Worm (Caenorhabditis elegans) whole organism, L4 larva: ENCODE measurements around the gene F53F8.4.

ENCODE experiments used
- F26F4.8 ChIP-seq: fragments of 200-800 bp; sonication (Bioruptor generic); conservative IDR thresholded peaks from 2 replicates; pipeline ENCODE4 v1.3.6; 2022; ENCODE audit warnings: missing genetic modification characterization, missing compliant biosample characterization
- F49E8.2 ChIP-seq: sonication (generic microtip); optimal IDR thresholded peaks from 2 replicates; lab custom pipeline; 2016; ENCODE audit warnings: missing compliant biosample characterization, mild to moderate bottlenecking, missing genetic modification characterization, borderline replicate concordance
- T20F7.1 ChIP-seq: fragments of 200-800 bp; sonication (Bioruptor generic); optimal IDR thresholded peaks from 2 replicates; lab custom pipeline; 2018; ENCODE audit warnings: mild to moderate bottlenecking, missing genetic modification characterization, missing compliant biosample characterization
- Y105C5A.15 ChIP-seq: fragments of 200-800 bp; sonication (Bioruptor generic); IDR thresholded peaks from 2 replicates; pipeline ENCODE4 v1.3.6; 2022; ENCODE audit warnings: missing genetic modification characterization, missing compliant biosample characterization
- Y48G9A.11 ChIP-seq: fragments of 200-800 bp; sonication (Bioruptor generic); IDR thresholded peaks from 2 replicates; pipeline ENCODE4 v1.3.6; 2022; ENCODE audit warnings: missing genetic modification reagents, missing genetic modification characterization, missing compliant biosample characterization
- ZK546.5 ChIP-seq, 2 experiments: sonication (generic microtip); optimal IDR thresholded peaks; 2 replicates each; lab custom pipeline; 2017; ENCODE audit warnings: missing biosample characterization in 2 of 2, missing genetic modification characterization in 2 of 2
- aha-1 ChIP-seq: fragments of 150-350 bp; peaks from one replicate; lab custom pipeline; 2014; ENCODE audit warnings: missing biosample characterization, missing genetic modification characterization
- ama-1 ChIP-seq: fragments of 150-350 bp; optimal IDR thresholded peaks from 2 replicates; lab custom pipeline; 2014; ENCODE audit warnings: inconsistent platforms, mixed read lengths
- ceh-20 ChIP-seq: fragments of 200-800 bp; sonication (Bioruptor generic); IDR thresholded peaks from 2 replicates; pipeline ENCODE4 v1.3.6; 2022; ENCODE audit warnings: missing genetic modification reagents, missing genetic modification characterization, missing compliant biosample characterization
- ceh-44 ChIP-seq: fragments of 200-800 bp; sonication (Bioruptor generic); IDR thresholded peaks from 2 replicates; pipeline ENCODE4 v1.3.6; 2022; ENCODE audit warnings: missing genetic modification reagents, missing genetic modification characterization, missing compliant biosample characterization
- ces-1 ChIP-seq: fragments of 150-350 bp; sonication (generic microtip); optimal IDR thresholded peaks from 4 replicates; lab custom pipeline; 2014; ENCODE audit warnings: missing biosample characterization, missing genetic modification reagents, missing genetic modification characterization
- dpl-1 ChIP-seq: fragments of 150-350 bp; optimal IDR thresholded peaks from 2 replicates; lab custom pipeline; 2014; ENCODE audit warnings: missing biosample characterization, missing genetic modification reagents, missing genetic modification characterization
- duxl-1 ChIP-seq: sonication (generic microtip); optimal IDR thresholded peaks from 2 replicates; lab custom pipeline; 2016; ENCODE audit warnings: mild to moderate bottlenecking, missing genetic modification characterization, moderate library complexity, missing compliant biosample characterization; ENCODE audit not compliant: poor library complexity
- dve-1 ChIP-seq: sonication (generic microtip); optimal IDR thresholded peaks from 2 replicates; lab custom pipeline; 2017; ENCODE audit warnings: antibody characterized with exemption, mild to moderate bottlenecking, missing genetic modification characterization, missing compliant biosample characterization; ENCODE audit not compliant: insufficient read depth
- hif-1 ChIP-seq, 2 experiments: sonication (generic microtip); optimal IDR thresholded peaks; 2 replicates each; lab custom pipeline; 2016 to 2017; ENCODE audit warnings: missing compliant biosample characterization in 2 of 2, missing genetic modification characterization in 2 of 2, missing genetic modification reagents in 2 of 2, missing genotype in 2 of 2, mild to moderate bottlenecking in 1 of 2
- hlh-11 ChIP-seq: fragments of 200-800 bp; sonication (Bioruptor generic); optimal IDR thresholded peaks from 2 replicates; lab custom pipeline; 2018; ENCODE audit warnings: mild to moderate bottlenecking, missing genetic modification characterization, missing compliant biosample characterization
- hlh-30 ChIP-seq: sonication (generic microtip); optimal IDR thresholded peaks from 2 replicates; lab custom pipeline; 2017; ENCODE audit warnings: antibody characterized with exemption, mild to moderate bottlenecking, missing genetic modification characterization, missing compliant biosample characterization; ENCODE audit not compliant: insufficient read depth
- hmg-1.1 ChIP-seq: fragments of 200-800 bp; sonication (Bioruptor generic); IDR thresholded peaks from 2 replicates; pipeline ENCODE4 v1.3.6; 2022; ENCODE audit warnings: missing genetic modification reagents, missing genetic modification characterization, missing compliant biosample characterization
- lin-13 ChIP-seq: fragments of 150-350 bp; optimal IDR thresholded peaks from 2 replicates; lab custom pipeline; 2014; ENCODE audit warnings: missing biosample characterization, missing genetic modification reagents, missing genetic modification characterization
- lin-38 ChIP-seq: fragments of 200-800 bp; sonication (Bioruptor generic); IDR thresholded peaks from 2 replicates; pipeline ENCODE4 v1.3.6; 2022; ENCODE audit warnings: missing genetic modification reagents, missing genetic modification characterization, missing compliant biosample characterization
- lin-39 ChIP-seq: fragments of 150-350 bp; optimal IDR thresholded peaks from 2 replicates; lab custom pipeline; 2014; ENCODE audit warnings: missing biosample characterization, missing genetic modification reagents, missing genetic modification characterization
- lsy-2 ChIP-seq, 2 experiments: fragments of 150-350 bp in 1 of 2; sonication (generic microtip) in 1 of 2; optimal IDR thresholded peaks; 2 replicates each; lab custom pipeline; 2014 to 2017; ENCODE audit warnings: missing biosample characterization in 2 of 2, missing genetic modification characterization in 2 of 2
- madf-9 ChIP-seq: fragments of 200-800 bp; sonication (Bioruptor generic); conservative IDR thresholded peaks from 2 replicates; pipeline ENCODE4 v1.3.6; 2022; ENCODE audit warnings: missing genetic modification reagents, missing genetic modification characterization, missing compliant biosample characterization
- mdl-1 ChIP-seq, 2 experiments: fragments of 150-350 bp in 1 of 2; sonication (generic microtip) in 1 of 2; optimal IDR thresholded peaks; 2 replicates each; lab custom pipeline; 2014 to 2017; ENCODE audit warnings: missing biosample characterization in 2 of 2, missing genetic modification characterization in 2 of 2
- mep-1 ChIP-seq: fragments of 150-350 bp; sonication (generic microtip); optimal IDR thresholded peaks from 3 replicates; lab custom pipeline; 2014; ENCODE audit warnings: missing biosample characterization, missing genetic modification characterization
- mes-2 ChIP-seq: sonication (generic microtip); optimal IDR thresholded peaks from 2 replicates; lab custom pipeline; 2016; ENCODE audit warnings: missing genotype, mild to moderate bottlenecking, missing genetic modification characterization, missing compliant biosample characterization; ENCODE audit not compliant: poor library complexity, severe bottlenecking
- mxl-2 ChIP-seq: fragments of 200-800 bp; sonication (Bioruptor generic); conservative IDR thresholded peaks from 2 replicates; pipeline ENCODE4 v1.3.6; 2022; ENCODE audit warnings: missing genetic modification reagents, missing genetic modification characterization, missing compliant biosample characterization
- nhr-48 ChIP-seq: sonication (generic microtip); optimal IDR thresholded peaks from 2 replicates; lab custom pipeline; 2016; ENCODE audit warnings: mild to moderate bottlenecking, missing genetic modification characterization, missing compliant biosample characterization
- nhr-6 ChIP-seq: fragments of 150-350 bp; optimal IDR thresholded peaks from 2 replicates; lab custom pipeline; 2014; ENCODE audit warnings: missing biosample characterization, missing genetic modification characterization
- sdz-12 ChIP-seq: fragments of 200-800 bp; sonication (Bioruptor generic); optimal IDR thresholded peaks from 2 replicates; lab custom pipeline; 2018; ENCODE audit warnings: mild to moderate bottlenecking, missing genetic modification characterization, missing compliant biosample characterization
- set-16 ChIP-seq: fragments of 200-800 bp; sonication (Bioruptor generic); IDR thresholded peaks from 2 replicates; pipeline ENCODE4 v1.3.6; 2022; ENCODE audit warnings: missing genetic modification reagents, missing genetic modification characterization, missing compliant biosample characterization
- spr-1 ChIP-seq: sonication (generic microtip); optimal IDR thresholded peaks from 2 replicates; lab custom pipeline; 2016; ENCODE audit warnings: mild to moderate bottlenecking, missing genetic modification characterization, missing compliant biosample characterization

Gene F53F8.4

DNA sequence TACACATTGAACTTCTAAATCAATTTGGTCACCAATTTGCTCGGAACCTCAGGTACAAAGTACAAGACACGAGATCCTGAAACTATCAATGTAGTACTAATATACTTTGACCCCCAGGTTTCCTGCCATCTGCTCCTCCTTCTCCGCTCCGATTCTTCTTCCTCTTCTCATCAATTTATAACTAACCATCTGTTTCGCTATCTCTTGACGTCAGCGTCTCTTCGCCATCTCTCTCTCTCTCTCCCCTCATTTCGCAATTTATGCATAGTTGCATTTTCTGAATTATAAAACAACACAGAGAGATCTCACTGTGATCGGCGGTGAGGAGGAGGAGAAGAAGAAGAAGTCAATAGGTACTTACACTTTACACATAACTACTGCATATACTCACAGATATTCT, 20.2 kb upstream of the F53F8.4 start (continued):
- TF ChIP-seq mxl-2 (GFP tag; lab: Robert Waterston, UW), result no peak
- no peak for TF ChIP-seq nhr-48 (tag; lab: Kevin White, UChicago)

DNA sequence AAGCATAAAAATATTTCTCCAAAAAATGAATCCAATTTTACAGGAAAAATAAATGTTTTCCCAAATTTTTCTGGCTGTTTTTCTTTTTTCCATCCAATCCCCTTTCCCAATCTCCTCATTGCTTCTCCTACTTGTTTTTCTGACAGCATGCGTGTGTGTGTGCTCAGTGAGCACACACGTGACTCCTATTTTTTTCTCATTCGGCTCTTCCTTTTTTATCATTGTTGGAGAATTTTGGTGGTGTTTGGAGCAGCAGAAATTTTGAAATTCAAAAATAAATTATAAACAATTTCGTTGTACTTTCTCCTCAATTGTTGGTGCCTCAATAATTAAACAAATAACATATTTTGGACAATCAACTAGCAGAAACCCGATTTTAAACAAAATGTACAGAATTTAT, 19.2 kb upstream of the F53F8.4 start:
- peak in 1 of 2 experiments; percentile 61 for TF ChIP-seq mdl-1 (tag; optimal IDR thresholded peaks at IDR 0.05; lab: Kevin White, UChicago)
- TF ChIP-seq madf-9 (GFP tag; lab: Robert Waterston, UW), result no peak
- no peak for TF ChIP-seq ZK546.5 (tag; optimal IDR thresholded peaks at IDR 0.05; lab: Kevin White, UChicago)
- TF ChIP-seq hlh-30 (tag; lab: Kevin White, UChicago), result peak; percentile 71
- TF ChIP-seq aha-1 (tag; lab: Kevin White, UChicago), result peak; percentile 81
- TF ChIP-seq sdz-12 (GFP tag; lab: Kevin White, UChicago), result no peak
- peak; percentile 22 for TF ChIP-seq dve-1 (tag; lab: Kevin White, UChicago)

DNA sequence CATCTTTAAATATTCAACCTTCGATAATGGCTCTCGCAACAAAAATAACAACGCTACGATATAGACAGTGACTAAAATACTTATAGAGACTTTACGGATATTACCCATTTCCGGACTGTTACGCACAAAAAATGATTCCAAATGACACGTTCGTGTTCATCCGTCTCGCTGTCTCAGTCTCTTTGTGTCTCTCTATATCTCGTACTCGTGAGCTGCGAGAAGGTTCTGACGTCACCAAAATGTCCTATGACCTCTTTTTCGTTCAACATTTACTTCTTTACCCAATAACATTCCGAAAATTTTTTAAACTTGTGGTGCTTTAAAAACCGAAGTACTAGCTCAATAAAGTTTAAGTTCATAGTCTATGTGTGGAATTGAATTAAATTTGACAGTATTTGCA, 18.7 kb upstream of the F53F8.4 start:
- no peak for TF ChIP-seq ceh-20 (GFP tag; lab: Robert Waterston, UW)
- TF ChIP-seq aha-1 (tag; lab: Kevin White, UChicago), result peak; percentile 99
- peak in 1 of 2 experiments; percentile 32 for TF ChIP-seq lsy-2 (tag; optimal IDR thresholded peaks at IDR 0.05; lab: Kevin White, UChicago)
- no peak for TF ChIP-seq lin-39
- no peak for TF ChIP-seq nhr-48 (tag; lab: Kevin White, UChicago)
- peak; percentile 79 for TF ChIP-seq hlh-30 (tag; lab: Kevin White, UChicago)
- no peak for TF ChIP-seq ama-1 (lab: Kevin White, UChicago)
- TF ChIP-seq hlh-11 (tag; lab: Kevin White, UChicago), result peak; percentile 34
- TF ChIP-seq hmg-1.1 (GFP tag; lab: Robert Waterston, UW), result peak; percentile 23; the same call in 1 of the 2 replicates
- peak in 1 of 2 experiments; percentile 95 for TF ChIP-seq hif-1 (tag; optimal IDR thresholded peaks at IDR 0.05; lab: Kevin White, UChicago)

DNA sequence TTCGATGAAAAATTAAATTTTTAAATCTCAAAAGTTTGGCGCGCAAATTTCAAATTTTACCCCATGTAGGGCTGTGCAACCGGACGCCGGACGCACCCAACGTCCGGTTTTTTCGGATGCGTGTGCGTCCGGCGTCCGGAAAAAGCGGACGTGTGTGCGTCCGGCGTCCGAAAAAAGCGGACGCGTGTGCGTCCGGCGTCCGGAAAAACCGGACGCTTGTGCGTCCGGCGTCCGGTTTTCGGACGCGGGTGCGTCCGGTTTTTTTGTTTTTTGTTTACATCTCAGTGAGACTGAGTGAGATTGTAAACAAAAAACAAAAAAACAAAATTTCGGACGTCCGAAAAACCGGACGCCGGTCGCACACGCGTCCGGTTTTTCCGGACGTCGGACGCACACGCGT, 13.6 kb upstream of the F53F8.4 start:
- TF ChIP-seq Y105C5A.15 (GFP tag; lab: Robert Waterston, UW) (peak; percentile 58; the same call in 1 of the 2 replicates), F26F4.8 (0 out of 2 replicates have a peak, but pooled peaks have one; percentile 63), madf-9 (GFP tag; lab: Robert Waterston, UW) (0 out of 2 replicates have a peak, but pooled peaks have one; percentile 45), lin-38 (GFP tag; lab: Robert Waterston, UW) (peak; percentile 28; the same call in 1 of the 2 replicates), ceh-44 (GFP tag; lab: Robert Waterston, UW) (0 out of 2 replicates have a peak, but pooled peaks have one; percentile 29), set-16 (peak; percentile 84)

DNA sequence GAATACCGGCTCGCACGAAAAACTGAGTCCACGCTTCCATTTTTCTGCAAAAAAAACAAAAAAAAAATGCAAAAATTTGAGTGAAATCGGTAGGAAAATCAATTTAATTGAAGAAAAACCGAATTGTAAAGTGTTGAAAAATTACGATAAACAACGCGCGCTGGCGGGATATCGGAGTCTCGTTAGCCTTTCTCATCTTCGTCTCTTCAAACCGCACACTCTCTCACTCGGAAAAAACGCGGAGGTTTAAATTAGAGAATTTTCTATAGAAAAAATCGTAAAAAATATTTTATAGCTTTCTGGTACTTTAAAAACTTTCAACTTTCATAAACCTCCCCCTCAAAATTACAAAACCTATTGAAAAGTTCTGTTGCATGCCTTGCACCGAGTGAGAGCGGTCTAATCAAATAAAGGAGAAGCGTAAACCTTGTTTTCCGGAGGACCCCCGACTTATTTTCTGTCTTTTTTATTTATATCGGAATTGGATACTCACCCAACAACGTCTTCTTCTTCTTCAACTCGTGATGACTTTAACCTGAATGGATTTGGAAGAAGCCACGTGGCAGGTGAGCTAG, 12.6 kb upstream of the F53F8.4 start, which contains the start of the genes F53F8.5 and F53F8.6:
Gene F53F8.5 (minus strand): TSS at position 52 of the 575 bp plus-strand sequence.
Gene F53F8.6 (plus strand): TSS at position 230 of the 575 bp plus-strand sequence.
- TF ChIP-seq duxl-1 (no peak), spr-1 (no peak), mep-1 (tag; lab: Kevin White, UChicago) (peak; percentile 27), lin-38 (GFP tag; lab: Robert Waterston, UW) (peak; percentile 27; the same call in 1 of the 2 replicates), F49E8.2 (tag; lab: Kevin White, UChicago) (no peak), Y48G9A.11 (peak; percentile 97), hlh-30 (tag; lab: Kevin White, UChicago) (peak; percentile 46), lin-13 (GFP tag; lab: Kevin White, UChicago) (no peak), mdl-1 (tag; optimal IDR thresholded peaks at IDR 0.05; lab: Kevin White, UChicago) (no peak), T20F7.1 (peak; percentile 96), nhr-6 (tag; lab: Kevin White, UChicago) (peak; percentile 29), lsy-2 (tag; optimal IDR thresholded peaks at IDR 0.05; lab: Kevin White, UChicago) (peak in 1 of 2 experiments; percentile 66), dpl-1 (GFP tag; lab: Kevin White, UChicago) (peak; percentile 85), mes-2 (tag; lab: Kevin White, UChicago) (peak; percentile 74), ces-1 (GFP tag; lab: Kevin White, UChicago) (peak; percentile 12), dve-1 (tag; lab: Kevin White, UChicago) (peak; percentile 53), hmg-1.1 (GFP tag; lab: Robert Waterston, UW) (peak; percentile 31; the same call in 1 of the 2 replicates)
